Fruit fly (Drosophila melanogaster) whole organism, embryonic: ENCODE measurements around the gene Cda5.
A peak's percentile ranks its signal among the peaks of the same experiment; 100 is the strongest.

ENCODE experiments used
- Blimp-1 ChIP-seq: fragments of 200-800 bp; sonication (Bioruptor generic); optimal IDR thresholded peaks from 3 replicates; lab custom pipeline; 2018; ENCODE audit warnings: missing biosample characterization, missing genetic modification characterization, mild to moderate bottlenecking, moderate library complexity, missing genetic modification reagents
- CG10543 ChIP-seq: fragments of 200-800 bp; sonication (Bioruptor generic); optimal IDR thresholded peaks from 3 replicates; lab custom pipeline; 2017; ENCODE audit warnings: missing biosample characterization, mild to moderate bottlenecking, missing genetic modification characterization, moderate library complexity
- CG10959 ChIP-seq: fragments of 200-800 bp; sonication (Bioruptor generic); IDR thresholded peaks from 2 replicates; pipeline ENCODE4 v1.3.6; 2022; ENCODE audit warnings: missing biosample characterization, missing genetic modification characterization
- CG12236 ChIP-seq: fragments of 200-800 bp; sonication (Bioruptor generic); optimal IDR thresholded peaks from 2 replicates; lab custom pipeline; 2016; ENCODE audit warnings: missing biosample characterization, missing genetic modification characterization
- CG12744 ChIP-seq: fragments of 200-800 bp; sonication (Bioruptor generic); optimal IDR thresholded peaks from 2 replicates; lab custom pipeline; 2016; ENCODE audit warnings: missing biosample characterization, missing genetic modification characterization
- CG15514 ChIP-seq: fragments of 200-800 bp; sonication (Bioruptor generic); optimal IDR thresholded peaks from 3 replicates; lab custom pipeline; 2017; ENCODE audit warnings: missing biosample characterization, missing genetic modification characterization, mild to moderate bottlenecking, moderate library complexity, missing genetic modification reagents
- CG15696 ChIP-seq: fragments of 200-800 bp; sonication (Bioruptor generic); optimal IDR thresholded peaks from 2 replicates; lab custom pipeline; 2019; ENCODE audit warnings: missing biosample characterization, mild to moderate bottlenecking, missing genetic modification characterization, moderate library complexity
- CG17612 ChIP-seq: fragments of 200-800 bp; sonication (Bioruptor generic); IDR thresholded peaks from 2 replicates; pipeline ENCODE4 v1.3.6; 2022; ENCODE audit warnings: missing biosample characterization, missing genetic modification characterization
- CG2199 ChIP-seq: fragments of 200-800 bp; sonication (Bioruptor generic); IDR thresholded peaks from 3 replicates; pipeline ENCODE4 v1.3.6; 2022; ENCODE audit warnings: missing biosample characterization, missing genetic modification characterization
- CG2678 ChIP-seq: fragments of 200-800 bp; sonication (Bioruptor generic); optimal IDR thresholded peaks from 3 replicates; lab custom pipeline; 2019; ENCODE audit warnings: missing biosample characterization, mild to moderate bottlenecking, missing genetic modification characterization, moderate library complexity
- CG31388 ChIP-seq: fragments of 200-800 bp; sonication (Bioruptor generic); optimal IDR thresholded peaks from 2 replicates; lab custom pipeline; 2016; ENCODE audit warnings: missing biosample characterization, missing genetic modification characterization
- CG6791 ChIP-seq: fragments of 200-800 bp; sonication (Bioruptor generic); IDR thresholded peaks from 3 replicates; pipeline ENCODE4 v1.3.6; 2022; ENCODE audit warnings: missing biosample characterization, missing genetic modification characterization; ENCODE audit not compliant: partially characterized antibody
- CG9797 ChIP-seq: fragments of 200-800 bp; sonication (Bioruptor generic); optimal IDR thresholded peaks from 3 replicates; lab custom pipeline; 2018; ENCODE audit warnings: missing biosample characterization, mild to moderate bottlenecking, missing genetic modification characterization
- CHES-1-like ChIP-seq: fragments of 200-800 bp; sonication (Bioruptor generic); optimal IDR thresholded peaks from 2 replicates; lab custom pipeline; 2016; ENCODE audit warnings: missing biosample characterization, missing genetic modification characterization
- CTCF ChIP-seq: fragments of 200-800 bp; sonication (Bioruptor generic); optimal IDR thresholded peaks from 2 replicates; lab custom pipeline; 2017; ENCODE audit warnings: missing biosample characterization, mild to moderate bottlenecking, missing genetic modification characterization, moderate library complexity
- D19A ChIP-seq: fragments of 200-800 bp; optimal IDR thresholded peaks from 3 replicates; lab custom pipeline; 2019; ENCODE audit warnings: missing biosample characterization, mild to moderate bottlenecking, missing genetic modification characterization, moderate library complexity
- Dip3 ChIP-seq: fragments of 200-800 bp; sonication (Bioruptor generic); optimal IDR thresholded peaks from 3 replicates; lab custom pipeline; 2016; ENCODE audit warnings: missing biosample characterization, missing genetic modification characterization
- Ets65A ChIP-seq: fragments of 200-800 bp; sonication (Bioruptor generic); peaks from one replicate; lab custom pipeline; 2016; ENCODE audit warnings: missing biosample characterization, missing genetic modification characterization
- H15 ChIP-seq: fragments of 200-800 bp; sonication (Bioruptor generic); IDR thresholded peaks from 3 replicates; pipeline ENCODE4 v1.3.6; 2022; ENCODE audit warnings: missing biosample characterization, missing genetic modification characterization
- Hmr ChIP-seq: fragments of 200-800 bp; sonication (Bioruptor generic); optimal IDR thresholded peaks from 3 replicates; lab custom pipeline; 2017; ENCODE audit warnings: mild to moderate bottlenecking, missing biosample characterization, missing genetic modification reagents, missing genetic modification characterization
- MESR4 ChIP-seq: fragments of 200-800 bp; sonication (Bioruptor generic); optimal IDR thresholded peaks from 2 replicates; lab custom pipeline; 2018; ENCODE audit warnings: missing biosample characterization, mild to moderate bottlenecking, missing genetic modification characterization, moderate library complexity
- Med ChIP-seq: fragments of 200-800 bp; sonication (Bioruptor generic); peaks from one replicate; lab custom pipeline; 2016; ENCODE audit warnings: missing biosample characterization, missing genetic modification characterization, mild to moderate bottlenecking, inconsistent platforms, moderate library complexity
- NK7.1 ChIP-seq: fragments of 200-800 bp; sonication (Bioruptor generic); optimal IDR thresholded peaks from 3 replicates; lab custom pipeline; 2016; ENCODE audit warnings: missing biosample characterization, missing genetic modification characterization
- Nf-YB ChIP-seq: fragments of 200-800 bp; sonication (Bioruptor generic); optimal IDR thresholded peaks from 3 replicates; lab custom pipeline; 2019; ENCODE audit warnings: missing biosample characterization, mild to moderate bottlenecking, missing genetic modification characterization, moderate library complexity
- ase ChIP-seq: fragments of 200-800 bp; sonication (Bioruptor generic); IDR thresholded peaks from 3 replicates; pipeline ENCODE4 v1.3.6; 2022; ENCODE audit warnings: missing biosample characterization, missing genetic modification characterization
- bbx ChIP-seq: fragments of 200-800 bp; sonication (Bioruptor generic); IDR thresholded peaks from 2 replicates; pipeline ENCODE4 v1.3.6; 2022; ENCODE audit warnings: missing biosample characterization, missing genetic modification characterization; ENCODE audit not compliant: partially characterized antibody
- bigmax ChIP-seq: fragments of 200-800 bp; sonication (Bioruptor generic); optimal IDR thresholded peaks from 2 replicates; lab custom pipeline; 2018; ENCODE audit warnings: missing biosample characterization, mild to moderate bottlenecking, missing genetic modification characterization
- cas ChIP-seq: fragments of 200-800 bp; sonication (Bioruptor generic); IDR thresholded peaks from 2 replicates; pipeline ENCODE4 v1.3.6; 2022; ENCODE audit warnings: missing biosample characterization, missing genetic modification characterization
- fd96Cb ChIP-seq: fragments of 200-800 bp; sonication (Bioruptor generic); optimal IDR thresholded peaks from 2 replicates; lab custom pipeline; 2018; ENCODE audit warnings: missing biosample characterization, mild to moderate bottlenecking, missing genetic modification characterization, moderate library complexity
- hkb ChIP-seq, 2 experiments: fragments of 200-800 bp in 1 of 2; fragments of >200 bp in 1 of 2; sonication (Bioruptor generic) in 1 of 2; IDR thresholded peaks in 1 of 2; optimal IDR thresholded peaks in 1 of 2; 2 replicates each; pipeline versions ENCODE4 v1.3.6 to Lab custom; 2017 to 2022; ENCODE audit warnings: missing biosample characterization in 1 of 2, missing genetic modification characterization in 1 of 2
- klu ChIP-seq: fragments of 200-800 bp; sonication (Bioruptor generic); IDR thresholded peaks from 2 replicates; pipeline ENCODE4 v1.3.6; 2022; ENCODE audit warnings: missing biosample characterization, missing genetic modification characterization
- lilli ChIP-seq: fragments of 200-800 bp; sonication (Bioruptor generic); optimal IDR thresholded peaks from 3 replicates; lab custom pipeline; 2016; ENCODE audit warnings: missing biosample characterization, missing genetic modification characterization
- nau ChIP-seq: fragments of 200-800 bp; sonication (Bioruptor generic); optimal IDR thresholded peaks from 3 replicates; lab custom pipeline; 2017; ENCODE audit warnings: missing biosample characterization, mild to moderate bottlenecking, missing genetic modification characterization, missing genetic modification reagents
- pros ChIP-seq: fragments of 200-800 bp; sonication (Bioruptor generic); optimal IDR thresholded peaks from 3 replicates; lab custom pipeline; 2019; ENCODE audit warnings: missing biosample characterization, mild to moderate bottlenecking, missing genetic modification characterization, moderate library complexity
- sqz ChIP-seq: fragments of 200-800 bp; sonication (Bioruptor generic); optimal IDR thresholded peaks from 3 replicates; lab custom pipeline; 2018; ENCODE audit warnings: missing biosample characterization, mild to moderate bottlenecking, missing genetic modification characterization
- ssp ChIP-seq: fragments of 200-800 bp; sonication (Bioruptor generic); IDR thresholded peaks from 2 replicates; pipeline ENCODE4 v1.3.6; 2022; ENCODE audit warnings: missing biosample characterization, missing genetic modification characterization
- trh ChIP-seq: fragments of 200-800 bp; sonication (Bioruptor generic); optimal IDR thresholded peaks from 2 replicates; lab custom pipeline; 2016; ENCODE audit warnings: missing biosample characterization, missing genetic modification characterization
- twi ChIP-seq: fragments of 200-800 bp; optimal IDR thresholded peaks from 2 replicates; lab custom pipeline; 2019; ENCODE audit warnings: missing biosample characterization, mild to moderate bottlenecking, missing genetic modification characterization, moderate library complexity
- unc-4 ChIP-seq: fragments of 200-800 bp; sonication (Bioruptor generic); IDR thresholded peaks from 2 replicates; pipeline ENCODE4 v1.3.6; 2022; ENCODE audit warnings: missing biosample characterization, missing genetic modification characterization; ENCODE audit not compliant: partially characterized antibody
- vnd ChIP-seq: fragments of 200-800 bp; sonication (Bioruptor generic); IDR thresholded peaks from 3 replicates; pipeline ENCODE4 v1.3.6; 2022; ENCODE audit warnings: missing biosample characterization, missing genetic modification characterization; ENCODE audit not compliant: partially characterized antibody
- wdn ChIP-seq: fragments of 200-800 bp; sonication (Bioruptor generic); IDR thresholded peaks from 2 replicates; pipeline ENCODE4 v1.3.6; 2022; ENCODE audit warnings: missing biosample characterization, missing genetic modification characterization
- z ChIP-seq: fragments of 200-800 bp; sonication (Bioruptor generic); IDR thresholded peaks from 3 replicates; pipeline ENCODE4 v1.3.6; 2022; ENCODE audit warnings: missing biosample characterization, missing genetic modification characterization

Gene Cda5

DNA sequence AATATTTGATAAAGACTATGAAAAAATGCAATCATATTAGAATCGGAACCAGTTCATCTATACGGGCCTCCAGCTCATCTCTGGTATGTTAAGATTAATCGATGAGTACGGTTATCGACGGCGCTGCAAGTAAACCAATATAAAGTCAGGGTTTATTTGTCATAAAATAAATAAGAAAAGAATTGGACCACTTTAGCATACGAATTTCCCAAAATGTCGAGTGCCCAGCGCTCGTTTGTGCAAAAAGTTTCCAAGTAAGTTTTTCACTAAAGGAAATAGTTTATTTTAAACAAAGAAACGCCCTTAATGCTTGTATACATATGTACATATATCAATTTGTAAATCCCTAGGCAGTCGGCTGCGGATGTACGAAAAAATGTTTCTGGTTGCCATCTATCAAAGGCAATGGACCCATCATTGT lies 29.4 kb upstream of the Cda5 start, which contains the start of gene Zir (continued):
- TF ChIP-seq unc-4 (GFP tag; lab: Robert Waterston, UW) (peak; percentile 67), CG15514 (GFP tag; lab: Kevin White, UChicago) (peak; percentile 99), CG6791 (GFP tag; lab: Robert Waterston, UW) (peak; percentile 58; the same call in 2 of the 3 replicates), CG17612 (GFP tag; lab: Robert Waterston, UW) (no peak), wdn (GFP tag; lab: Robert Waterston, UW) (no peak), sqz (GFP tag; lab: Kevin White, UChicago) (no peak), D19A (tag; lab: Kevin White, UChicago) (no peak), bigmax (GFP tag; lab: Kevin White, UChicago) (no peak), MESR4 (GFP tag; lab: Kevin White, UChicago) (peak; percentile 74), klu (GFP tag; lab: Robert Waterston, UW) (no peak), CG12744 (GFP tag; lab: Kevin White, UChicago) (no peak), lilli (GFP tag; lab: Kevin White, UChicago) (no peak), CG15696 (tag; lab: Kevin White, UChicago) (no peak), NK7.1 (no peak), CG12236 (no peak), cas (GFP tag; lab: Robert Waterston, UW) (no peak), ase (GFP tag; lab: Robert Waterston, UW) (no peak), CTCF (GFP tag; lab: Kevin White, UChicago) (peak; percentile 29), z (GFP tag; lab: Robert Waterston, UW) (no peak)

DNA sequence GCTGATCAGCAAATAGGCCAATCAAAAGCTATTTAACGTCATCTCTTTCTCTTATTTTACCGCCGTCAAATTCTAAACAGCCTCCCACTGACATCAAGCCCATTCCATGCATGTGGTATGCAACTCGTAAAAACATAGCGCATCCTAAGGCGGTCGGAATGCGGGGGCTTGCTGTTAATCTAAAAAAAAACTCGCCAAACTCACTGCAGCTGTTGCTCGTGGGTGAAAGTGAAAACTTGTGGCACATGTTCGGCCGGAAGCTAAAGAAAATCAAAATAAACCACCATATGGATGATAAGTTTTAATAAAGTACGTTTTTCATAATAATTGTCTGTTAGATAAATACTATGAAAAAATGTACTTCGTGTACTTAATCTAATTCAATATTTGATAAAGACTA lies 28.9 kb upstream of the Cda5 start:
- TF ChIP-seq CG2678 (no peak), bbx (GFP tag; lab: Robert Waterston, UW) (peak; percentile 10; the same call in 1 of the 2 replicates), H15 (GFP tag; lab: Robert Waterston, UW) (no peak), CG2199 (0 out of 3 replicates have a peak, but pooled peaks have one; percentile 21), ssp (GFP tag; lab: Robert Waterston, UW) (no peak), Dip3 (GFP tag; lab: Kevin White, UChicago) (no peak), hkb (optimal IDR thresholded peaks at IDR 0.05; lab: Kevin White, UChicago) (no peak), hkb (GFP tag; IDR thresholded peaks at IDR 0.05; lab: Robert Waterston, UW) (0 out of 2 replicates have a peak, but pooled peaks have one; percentile 8), Blimp-1 (peak; percentile 86), CG9797 (GFP tag; lab: Kevin White, UChicago) (no peak), fd96Cb (tag; lab: Kevin White, UChicago) (no peak), vnd (no peak), Nf-YB (GFP tag; lab: Kevin White, UChicago) (peak; percentile 63), CG10543 (GFP tag; lab: Kevin White, UChicago) (no peak), twi (tag; lab: Kevin White, UChicago) (peak; percentile 11), Hmr (GFP tag; lab: Kevin White, UChicago) (no peak), nau (GFP tag; lab: Kevin White, UChicago) (peak; percentile 70)

DNA sequence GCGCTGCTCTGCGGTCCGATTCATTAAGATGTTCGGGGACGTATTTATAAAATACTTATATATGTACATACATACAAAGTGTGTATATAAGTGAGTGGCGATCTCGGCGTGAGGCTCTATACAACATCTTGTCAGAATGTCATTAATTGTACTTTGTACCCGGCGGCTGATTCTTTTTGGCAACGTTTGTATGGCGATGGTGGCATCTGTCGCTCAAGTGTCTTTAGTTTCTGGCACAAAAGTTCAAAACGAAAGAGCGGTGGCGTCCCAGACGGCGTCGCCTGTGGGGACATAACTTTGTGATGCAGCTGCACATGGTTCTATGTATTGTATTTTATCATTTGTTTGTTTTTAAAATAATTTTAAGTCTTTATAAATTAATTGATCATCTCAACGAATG lies 27.8 kb upstream of the Cda5 start:
- no peak for TF ChIP-seq trh (GFP tag; lab: Kevin White, UChicago)
- TF ChIP-seq CG10543 (GFP tag; lab: Kevin White, UChicago): peak; percentile 22
- peak; percentile 15 for TF ChIP-seq nau (GFP tag; lab: Kevin White, UChicago)
- peak; percentile 47 for TF ChIP-seq Med (GFP tag; lab: Kevin White, UChicago)
- TF ChIP-seq CG2199: 0 out of 3 replicates have a peak, but pooled peaks have one; percentile 1
- no peak for TF ChIP-seq CHES-1-like (GFP tag; lab: Kevin White, UChicago)
- TF ChIP-seq pros (GFP tag; lab: Kevin White, UChicago): no peak
- no peak for TF ChIP-seq CG10959 (GFP tag; lab: Robert Waterston, UW)
- TF ChIP-seq CG31388 (GFP tag; lab: Kevin White, UChicago): no peak
- peak; percentile 78 for TF ChIP-seq Ets65A (GFP tag; lab: Kevin White, UChicago)
